Worm (Caenorhabditis elegans) whole organism, late embryonic: ENCODE results near the gene sago-1.

Experiments
- C08G9.2 ChIP-seq: sonication (generic microtip); optimal IDR thresholded peaks from 2 replicates; lab custom pipeline; 2016; ENCODE audit warnings: mild to moderate bottlenecking, missing genetic modification characterization, moderate library complexity, missing compliant biosample characterization
- K02D7.2 ChIP-seq: sonication (generic microtip); optimal IDR thresholded peaks from 2 replicates; lab custom pipeline; 2017; ENCODE audit warnings: mild to moderate bottlenecking, missing genetic modification characterization, missing compliant biosample characterization
- K09A11.1 ChIP-seq: sonication (generic microtip); optimal IDR thresholded peaks from 2 replicates; lab custom pipeline; 2017; ENCODE audit warnings: antibody characterized with exemption, mild to moderate bottlenecking, missing genetic modification characterization, missing compliant biosample characterization; ENCODE audit not compliant: insufficient read depth
- T23F11.4 ChIP-seq: fragments of 200-800 bp; sonication (Bioruptor generic); optimal IDR thresholded peaks from 2 replicates; lab custom pipeline; 2018; ENCODE audit warnings: mild to moderate bottlenecking, missing genetic modification characterization, missing compliant biosample characterization
- ceh-19 ChIP-seq: fragments of 200-800 bp; sonication (Bioruptor generic); optimal IDR thresholded peaks from 2 replicates; lab custom pipeline; 2018; ENCODE audit warnings: mild to moderate bottlenecking, missing genetic modification characterization, missing compliant biosample characterization
- ceh-22 ChIP-seq: sonication (generic microtip); optimal IDR thresholded peaks from 2 replicates; lab custom pipeline; 2017; ENCODE audit warnings: missing biosample characterization, missing genetic modification characterization
- ceh-34 ChIP-seq: sonication (generic microtip); optimal IDR thresholded peaks from 2 replicates; lab custom pipeline; 2016; ENCODE audit warnings: mild to moderate bottlenecking, missing genetic modification characterization, missing compliant biosample characterization
- ceh-9 ChIP-seq: sonication (generic microtip); optimal IDR thresholded peaks from 2 replicates; lab custom pipeline; 2016; ENCODE audit warnings: mild to moderate bottlenecking, missing genetic modification characterization, inconsistent platforms, missing compliant biosample characterization
- che-1 ChIP-seq: sonication (generic microtip); optimal IDR thresholded peaks from 2 replicates; lab custom pipeline; 2016; ENCODE audit warnings: mild to moderate bottlenecking, missing genetic modification characterization, missing compliant biosample characterization
- elt-2 ChIP-seq: sonication (generic microtip); optimal IDR thresholded peaks from 2 replicates; lab custom pipeline; 2016; ENCODE audit warnings: missing genetic modification reagents, missing genetic modification characterization, missing compliant biosample characterization
- ets-4 ChIP-seq: sonication (generic microtip); optimal IDR thresholded peaks from 2 replicates; lab custom pipeline; 2016; ENCODE audit warnings: missing genetic modification characterization, missing compliant biosample characterization
- eyg-1 ChIP-seq: sonication (generic microtip); optimal IDR thresholded peaks from 2 replicates; lab custom pipeline; 2016; ENCODE audit warnings: missing genotype, missing genetic modification characterization, missing compliant biosample characterization
- fax-1 ChIP-seq: sonication (generic microtip); optimal IDR thresholded peaks from 2 replicates; lab custom pipeline; 2016; ENCODE audit warnings: missing genotype, missing genetic modification characterization, missing compliant biosample characterization
- fkh-10 ChIP-seq: fragments of 150-350 bp; optimal IDR thresholded peaks from 2 replicates; lab custom pipeline; 2014; ENCODE audit warnings: missing biosample characterization, missing genetic modification reagents, missing genetic modification characterization
- fkh-6 ChIP-seq: sonication (generic microtip); optimal IDR thresholded peaks from 2 replicates; lab custom pipeline; 2016; ENCODE audit warnings: missing genetic modification characterization, missing compliant biosample characterization
- gmeb-2 ChIP-seq: sonication (generic microtip); optimal IDR thresholded peaks from 2 replicates; lab custom pipeline; 2016; ENCODE audit warnings: missing genetic modification characterization, inconsistent platforms, missing compliant biosample characterization
- hlh-6 ChIP-seq: sonication (generic microtip); optimal IDR thresholded peaks from 2 replicates; lab custom pipeline; 2016; ENCODE audit warnings: missing genotype, missing genetic modification characterization, missing compliant biosample characterization
- nfya-1 ChIP-seq: sonication (generic microtip); optimal IDR thresholded peaks from 2 replicates; lab custom pipeline; 2017; ENCODE audit warnings: missing genetic modification characterization, mild to moderate bottlenecking, missing compliant biosample characterization, antibody characterized with exemption, moderate library complexity
- nhr-11 ChIP-seq: fragments of 150-350 bp; optimal IDR thresholded peaks from 2 replicates; lab custom pipeline; 2014; ENCODE audit warnings: missing biosample characterization, missing genetic modification characterization
- nhr-232 ChIP-seq: sonication (generic microtip); optimal IDR thresholded peaks from 2 replicates; lab custom pipeline; 2016; ENCODE audit warnings: missing genetic modification characterization, missing compliant biosample characterization
- npax-4 ChIP-seq: sonication (generic microtip); optimal IDR thresholded peaks from 2 replicates; lab custom pipeline; 2016; ENCODE audit warnings: missing genetic modification characterization, missing compliant biosample characterization
- pat-9 ChIP-seq: fragments of 200-800 bp; sonication (Bioruptor generic); optimal IDR thresholded peaks from 2 replicates; lab custom pipeline; 2018; ENCODE audit warnings: mild to moderate bottlenecking, missing genetic modification characterization, moderate library complexity, missing compliant biosample characterization
- pha-2 ChIP-seq: sonication (generic microtip); optimal IDR thresholded peaks from 2 replicates; lab custom pipeline; 2017; ENCODE audit warnings: mild to moderate bottlenecking, missing genetic modification characterization, missing compliant biosample characterization
- pha-4 ChIP-seq: fragments of 150-350 bp; optimal IDR thresholded peaks from 2 replicates; lab custom pipeline; 2018; ENCODE audit warnings: missing biosample characterization, missing genetic modification reagents, missing genetic modification characterization
- pros-1 ChIP-seq: fragments of 150-350 bp; optimal IDR thresholded peaks from 2 replicates; lab custom pipeline; 2014; ENCODE audit warnings: missing biosample characterization, missing genetic modification reagents, missing genetic modification characterization
- ref-2 ChIP-seq: sonication (generic microtip); optimal IDR thresholded peaks from 2 replicates; lab custom pipeline; 2016; ENCODE audit warnings: missing genetic modification characterization, missing compliant biosample characterization
- rnt-1 ChIP-seq: sonication (generic microtip); optimal IDR thresholded peaks from 2 replicates; lab custom pipeline; 2016; ENCODE audit warnings: missing genetic modification characterization, missing compliant biosample characterization
- sox-2 ChIP-seq: fragments of 200-800 bp; sonication (Bioruptor generic); IDR thresholded peaks from 2 replicates; pipeline ENCODE4 v1.3.6; 2022; ENCODE audit warnings: missing genetic modification reagents, missing genetic modification characterization, missing compliant biosample characterization
- sox-4 ChIP-seq: sonication (generic microtip); optimal IDR thresholded peaks from 2 replicates; lab custom pipeline; 2017; ENCODE audit warnings: mild to moderate bottlenecking, missing genetic modification characterization, inconsistent platforms, missing compliant biosample characterization
- tbx-2 ChIP-seq: sonication (generic microtip); optimal IDR thresholded peaks from 2 replicates; lab custom pipeline; 2016; ENCODE audit warnings: missing genetic modification characterization, missing compliant biosample characterization
- tbx-7 ChIP-seq: sonication (generic microtip); optimal IDR thresholded peaks from 2 replicates; lab custom pipeline; 2016; ENCODE audit warnings: missing genotype, missing genetic modification characterization, missing compliant biosample characterization
- ttx-3 ChIP-seq: sonication (generic microtip); optimal IDR thresholded peaks from 2 replicates; lab custom pipeline; 2016; ENCODE audit warnings: missing genetic modification reagents, missing genetic modification characterization, missing compliant biosample characterization
- unc-3 ChIP-seq, 2 experiments: fragments of 200-800 bp in 1 of 2; sonication (Bioruptor generic) in 1 of 2; sonication (generic microtip) in 1 of 2; conservative IDR thresholded peaks in 1 of 2; optimal IDR thresholded peaks in 1 of 2; 2 replicates each; pipeline versions ENCODE4 v1.3.6 to Lab custom; 2016 to 2022; ENCODE audit warnings: missing compliant biosample characterization in 2 of 2, missing genetic modification characterization in 2 of 2, missing genetic modification reagents in 1 of 2
- unc-42 ChIP-seq: sonication (generic microtip); optimal IDR thresholded peaks from 2 replicates; lab custom pipeline; 2016; ENCODE audit warnings: missing genotype, missing genetic modification characterization, missing compliant biosample characterization
- unc-55 ChIP-seq: sonication (generic microtip); optimal IDR thresholded peaks from 2 replicates; lab custom pipeline; 2017; ENCODE audit warnings: missing biosample characterization, missing genetic modification reagents, missing genetic modification characterization

sago-1 gene

ce11 chrV:6292401-6292800, 11.2 kb upstream of the sago-1 start, which contains the start of gene K12B6.9:
TSS of gene K12B6.9 (minus strand) at chrV:6292666.
- no peak for TF ChIP-seq pat-9 (tag; lab: Kevin White, UChicago)
- no peak for TF ChIP-seq hlh-6
- no peak for TF ChIP-seq nhr-232 (tag; lab: Kevin White, UChicago)
- no peak for TF ChIP-seq unc-42 (tag; lab: Kevin White, UChicago)
- TF ChIP-seq ceh-22, result no peak
- no peak for TF ChIP-seq fkh-6
- no peak for TF ChIP-seq npax-4 (tag; lab: Kevin White, UChicago)
- no peak for TF ChIP-seq nfya-1 (tag; lab: Kevin White, UChicago)
- TF ChIP-seq ceh-34 (tag; lab: Kevin White, UChicago), result no peak
- no peak for TF ChIP-seq sox-2 (GFP tag; lab: Robert Waterston, UW)
- TF ChIP-seq ets-4 (tag; lab: Kevin White, UChicago), result no peak
- no peak for TF ChIP-seq C08G9.2
- TF ChIP-seq, all 69 proteins: peak for 0

- TF ChIP-seq fkh-10 (GFP tag; lab: Kevin White, UChicago) (no peak), sox-4 (no peak), ceh-22 (no peak)
Observed at ce11 chrV:6301046-6301445, 2.5 kb upstream of the sago-1 start.

- no peak for TF ChIP-seq pros-1 (tag; lab: Kevin White, UChicago)
- no peak for TF ChIP-seq fax-1 (tag; lab: Kevin White, UChicago)
- TF ChIP-seq K02D7.2 (tag; lab: Kevin White, UChicago), result no peak
- no peak for TF ChIP-seq rnt-1 (tag; lab: Kevin White, UChicago)
- TF ChIP-seq ceh-19 (GFP tag; lab: Kevin White, UChicago), result no peak
- no peak for TF ChIP-seq sox-4
- TF ChIP-seq npax-4 (tag; lab: Kevin White, UChicago), result no peak
- TF ChIP-seq K09A11.1 (tag; lab: Kevin White, UChicago), result no peak
- no peak for TF ChIP-seq tbx-7
- no peak for TF ChIP-seq C08G9.2
- TF ChIP-seq ttx-3, result no peak
- no peak for TF ChIP-seq pha-2
- no peak for TF ChIP-seq pha-4 (tag; lab: Kevin White, UChicago)
- no peak for TF ChIP-seq ceh-9 (tag; lab: Kevin White, UChicago)
- no peak for TF ChIP-seq ets-4 (tag; lab: Kevin White, UChicago)
- TF ChIP-seq elt-2 (tag; lab: Kevin White, UChicago), result no peak
Observed at ce11 chrV:6302465-6302864, 1.1 kb upstream of the sago-1 start.

ce11 chrV:6311936-6312335, 8.4 kb downstream of the sago-1 start:
- no peak for TF ChIP-seq ref-2 (tag; lab: Kevin White, UChicago)
- no peak for TF ChIP-seq unc-3 (GFP tag; conservative IDR thresholded peaks at IDR 0.05; lab: Robert Waterston, UW)
- TF ChIP-seq unc-3 (tag; optimal IDR thresholded peaks at IDR 0.05; lab: Kevin White, UChicago), result no peak
- no peak for TF ChIP-seq pat-9 (tag; lab: Kevin White, UChicago)
- no peak for TF ChIP-seq nhr-11
- no peak for TF ChIP-seq ceh-19 (GFP tag; lab: Kevin White, UChicago)
- TF ChIP-seq npax-4 (tag; lab: Kevin White, UChicago), result no peak
- TF ChIP-seq rnt-1 (tag; lab: Kevin White, UChicago), result no peak
- TF ChIP-seq sox-4, result no peak
- TF ChIP-seq unc-55 (GFP tag; lab: Kevin White, UChicago), result no peak
- TF ChIP-seq gmeb-2, result no peak
- no peak for TF ChIP-seq che-1
- no peak for TF ChIP-seq tbx-2 (tag; lab: Kevin White, UChicago)
- TF ChIP-seq eyg-1 (tag; lab: Kevin White, UChicago), result no peak
- no peak for TF ChIP-seq T23F11.4 (GFP tag; lab: Kevin White, UChicago)
